4 fruit fly cellular contexts compared by ENCODE assay signal in the genomic region with DNA sequence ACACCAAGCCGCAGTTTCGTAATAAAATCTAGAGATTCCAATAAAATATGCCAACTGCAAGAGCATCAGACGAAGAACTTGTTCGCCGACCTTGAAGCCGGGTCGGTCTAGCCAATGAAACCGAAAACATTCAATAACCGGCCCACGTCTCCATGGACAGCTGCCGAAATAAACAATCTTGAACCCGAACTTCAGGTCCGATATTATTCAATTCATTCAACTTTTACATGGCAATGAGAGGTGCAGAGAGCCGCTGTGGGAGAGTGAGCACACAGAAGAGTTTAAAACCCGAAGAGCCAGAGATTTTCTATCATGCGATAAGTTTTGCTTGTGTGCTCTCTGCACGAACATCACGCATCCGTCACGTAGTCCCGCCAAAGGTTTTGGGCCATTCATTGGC.
TF ChIP-seq lines count a peak whose summit lies in the region.

No protein-coding gene starts in this region.

- TF ChIP-seq CTCF in whole organism, embryonic (GFP tag; optimal IDR thresholded peaks at IDR 0.05; lab: Kevin White, UChicago), result no peak

TF ChIP-seq in whole organism, embryonic, 481 proteins besides CTCF, POLR2A, EP300 and RAD21 (continues in another document):
- TF ChIP-seq Xrp1 (GFP tag; IDR thresholded peaks at IDR 0.05; lab: Robert Waterston, UW), result no peak
- TF ChIP-seq CG6683 (GFP tag; optimal IDR thresholded peaks at IDR 0.05; lab: Kevin White, UChicago), result no peak
- TF ChIP-seq Blimp-1 (GFP tag; optimal IDR thresholded peaks at IDR 0.05; lab: Kevin White, UChicago), result peak; percentile 97
- TF ChIP-seq Ets65A (GFP tag; lab: Kevin White, UChicago), result peak; percentile 2
- peak; percentile 75 for TF ChIP-seq Deaf1 (tag; optimal IDR thresholded peaks at IDR 0.05; lab: Kevin White, UChicago)
- no peak for TF ChIP-seq CG17802 (tag; optimal IDR thresholded peaks at IDR 0.05; lab: Kevin White, UChicago)
- peak; percentile 92 for TF ChIP-seq chinmo (GFP tag; IDR thresholded peaks at IDR 0.05; lab: Robert Waterston, UW; ENCODE audit: partially characterized antibody)
- TF ChIP-seq abd-A (tag; optimal IDR thresholded peaks at IDR 0.05; lab: Kevin White, UChicago), result peak; percentile 50
- TF ChIP-seq CG3065 (GFP tag; optimal IDR thresholded peaks at IDR 0.05; lab: Kevin White, UChicago), result no peak
- no peak for TF ChIP-seq CG32772 (GFP tag; IDR thresholded peaks at IDR 0.05; lab: Robert Waterston, UW)
- peak in 1 of 2 experiments; percentile 43 for TF ChIP-seq Pdp1 (GFP tag; optimal IDR thresholded peaks at IDR 0.05; lab: Kevin White, UChicago)
- peak; percentile 64 to 75 for TF ChIP-seq Trl (optimal IDR thresholded peaks at IDR 0.05; lab: Kevin White, UChicago)
- TF ChIP-seq Trl (GFP tag; optimal IDR thresholded peaks at IDR 0.05; lab: Kevin White, UChicago), result no peak
- no peak for TF ChIP-seq MTF-1 (GFP tag; optimal IDR thresholded peaks at IDR 0.05; lab: Kevin White, UChicago; ENCODE audit: borderline replicate concordance)
- TF ChIP-seq sr (GFP tag; IDR thresholded peaks at IDR 0.05; lab: Robert Waterston, UW), result 0 out of 3 replicates have a peak, but pooled peaks have one; percentile 25
- TF ChIP-seq CG8359 (GFP tag; optimal IDR thresholded peaks at IDR 0.05; lab: Kevin White, UChicago; ENCODE audit: borderline replicate concordance), result no peak
- no peak for TF ChIP-seq peb (GFP tag; IDR thresholded peaks at IDR 0.05; lab: Robert Waterston, UW)
- peak; percentile 45; the same call in 1 of the 2 replicates for TF ChIP-seq vvl (GFP tag; IDR thresholded peaks at IDR 0.05; lab: Robert Waterston, UW)
- no peak for TF ChIP-seq CG43689 (GFP tag; IDR thresholded peaks at IDR 0.05; lab: Robert Waterston, UW)
- TF ChIP-seq sc (optimal IDR thresholded peaks at IDR 0.05; lab: Kevin White, UChicago), result no peak
- TF ChIP-seq sc (GFP tag; optimal IDR thresholded peaks at IDR 0.05; lab: Kevin White, UChicago), result no peak

TF ChIP-seq in whole organism, prepupa, 60 proteins besides CTCF, POLR2A, EP300 and RAD21:
- TF ChIP-seq Blimp-1 (GFP tag; optimal IDR thresholded peaks at IDR 0.05; lab: Kevin White, UChicago) (peak; percentile 9), vri (GFP tag; optimal IDR thresholded peaks at IDR 0.05; lab: Kevin White, UChicago) (no peak), CG11902 (GFP tag; optimal IDR thresholded peaks at IDR 0.05; lab: Kevin White, UChicago) (no peak)
TF ChIP-seq in whole organism, prepupa: peak in this region for 1.

TF ChIP-seq in whole organism, pupa, 21 proteins besides CTCF, POLR2A, EP300 and RAD21:
- TF ChIP-seq CG17806 (tag; optimal IDR thresholded peaks at IDR 0.05; lab: Kevin White, UChicago), result no peak
- TF ChIP-seq CG10348 (GFP tag; IDR thresholded peaks at IDR 0.05; lab: Robert Waterston, UW), result no peak
- TF ChIP-seq D1 (tag; optimal IDR thresholded peaks at IDR 0.05; lab: Kevin White, UChicago), result no peak
- TF ChIP-seq EcR (GFP tag; optimal IDR thresholded peaks at IDR 0.05; lab: Kevin White, UChicago), result peak; percentile 90
- TF ChIP-seq Pif1B (GFP tag; optimal IDR thresholded peaks at IDR 0.05; lab: Kevin White, UChicago), result no peak
- no peak for TF ChIP-seq Pif1A (GFP tag; optimal IDR thresholded peaks at IDR 0.05; lab: Kevin White, UChicago)
- TF ChIP-seq Snoo (tag; optimal IDR thresholded peaks at IDR 0.05; lab: Kevin White, UChicago), result no peak
- no peak for TF ChIP-seq Ets98B (GFP tag; IDR thresholded peaks at IDR 0.05; lab: Robert Waterston, UW)
- no peak for TF ChIP-seq fd96Ca (GFP tag; IDR thresholded peaks at IDR 0.05; lab: Robert Waterston, UW)
- TF ChIP-seq CG4496 (GFP tag; IDR thresholded peaks at IDR 0.05; lab: Robert Waterston, UW), result peak; percentile 50; the same call in 1 of the 3 replicates
- no peak for TF ChIP-seq gl (tag; optimal IDR thresholded peaks at IDR 0.05; lab: Kevin White, UChicago)

TF ChIP-seq in whole organism, wandering third instar larva, 38 proteins besides CTCF, POLR2A, EP300 and RAD21:
- TF ChIP-seq Dif (GFP tag; optimal IDR thresholded peaks at IDR 0.05; lab: Kevin White, UChicago; ENCODE audit: partially characterized antibody) (peak; percentile 18), dl (GFP tag; optimal IDR thresholded peaks at IDR 0.05; lab: Kevin White, UChicago; ENCODE audit: insufficient read depth in 1 of 2, partially characterized antibody in 2 of 2) (peak in 1 of 2 experiments; percentile 39), brk (GFP tag; optimal IDR thresholded peaks at IDR 0.05; lab: Kevin White, UChicago) (no peak)
TF ChIP-seq in whole organism, wandering third instar larva: peak in this region for 2.
